Fruit fly (Drosophila melanogaster) whole organism, embryonic: ENCODE results near the gene CG13031.

ENCODE experiments used
- HmgD ChIP-seq: fragments of 200-800 bp; sonication (Bioruptor generic); optimal IDR thresholded peaks from 3 replicates; lab custom pipeline; 2016; ENCODE audit warnings: missing biosample characterization, missing genetic modification characterization
- bbx ChIP-seq: fragments of 200-800 bp; sonication (Bioruptor generic); IDR thresholded peaks from 2 replicates; pipeline ENCODE4 v1.3.6; 2022; ENCODE audit warnings: missing biosample characterization, missing genetic modification characterization; ENCODE audit not compliant: partially characterized antibody
- bigmax ChIP-seq: fragments of 200-800 bp; sonication (Bioruptor generic); optimal IDR thresholded peaks from 2 replicates; lab custom pipeline; 2018; ENCODE audit warnings: missing biosample characterization, mild to moderate bottlenecking, missing genetic modification characterization
- cad ChIP-seq: fragments of >200 bp; optimal IDR thresholded peaks from 2 replicates; lab custom pipeline; 2017; ENCODE audit warnings: missing biosample characterization, missing genetic modification characterization
- da ChIP-seq: fragments of 200-800 bp; sonication (Bioruptor generic); optimal IDR thresholded peaks from 2 replicates; lab custom pipeline; 2016; ENCODE audit warnings: missing biosample characterization, missing genetic modification characterization
- insv ChIP-seq, 2 experiments: fragments of 200-800 bp; sonication (Bioruptor generic); optimal IDR thresholded peaks; 3 replicates each; lab custom pipeline; 2016 to 2018; ENCODE audit warnings: missing biosample characterization in 2 of 2, missing genetic modification characterization in 2 of 2
- slp2 ChIP-seq: fragments of 200-800 bp; sonication (Bioruptor generic); optimal IDR thresholded peaks from 2 replicates; lab custom pipeline; 2016; ENCODE audit warnings: missing biosample characterization, missing genetic modification characterization
- twi ChIP-seq: fragments of 200-800 bp; optimal IDR thresholded peaks from 2 replicates; lab custom pipeline; 2019; ENCODE audit warnings: missing biosample characterization, mild to moderate bottlenecking, missing genetic modification characterization, moderate library complexity
- tx ChIP-seq: fragments of 200-800 bp; sonication (Bioruptor generic); optimal IDR thresholded peaks from 2 replicates; lab custom pipeline; 2016; ENCODE audit warnings: missing biosample characterization, missing genetic modification characterization
- zen ChIP-seq: fragments of 200-800 bp; sonication (Bioruptor generic); optimal IDR thresholded peaks from 3 replicates; lab custom pipeline; 2018; ENCODE audit warnings: missing biosample characterization, mild to moderate bottlenecking, missing genetic modification characterization, moderate library complexity

Gene CG13031

DNA sequence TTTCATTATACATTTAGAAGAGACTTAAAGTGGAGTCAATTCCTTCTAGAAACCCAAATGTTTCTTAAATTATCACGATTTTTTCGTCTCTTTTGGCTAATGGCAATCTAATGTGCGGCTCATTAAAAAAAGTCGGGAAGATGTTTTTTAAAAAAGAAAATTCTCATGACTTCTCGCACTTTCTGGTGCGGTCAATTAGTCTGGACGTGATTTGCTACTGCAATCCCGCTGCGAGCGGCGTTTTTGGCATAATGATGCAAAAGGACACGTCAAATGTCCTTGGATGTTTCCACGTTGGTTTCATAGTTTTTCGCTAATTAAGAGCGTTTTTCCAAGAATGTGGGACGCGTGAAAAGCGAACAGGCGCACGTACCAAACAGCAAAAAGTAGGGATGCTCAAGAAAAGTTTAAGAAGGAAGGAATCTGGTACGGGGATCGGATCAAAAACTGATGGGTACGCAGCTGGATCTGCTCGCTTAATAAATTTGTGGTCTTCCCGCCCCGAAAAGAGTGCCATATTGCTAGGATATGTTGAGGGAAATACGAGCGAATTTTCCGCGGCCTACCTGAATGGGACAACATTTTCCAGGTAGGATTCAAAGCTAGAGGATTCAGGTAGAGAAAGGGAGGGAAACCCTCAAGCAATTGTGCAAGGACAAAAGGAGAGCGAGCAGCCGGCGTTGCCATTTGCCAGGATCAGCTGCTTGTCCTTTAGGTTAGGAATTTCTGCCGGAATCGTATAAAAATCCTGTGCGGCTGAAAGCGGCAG lies 48.3 kb downstream of the CG13031 start (continued):
- TF ChIP-seq da (GFP tag; lab: Kevin White, UChicago) (no peak), twi (tag; lab: Kevin White, UChicago) (peak; percentile 74), insv (GFP tag; optimal IDR thresholded peaks at IDR 0.05; lab: Kevin White, UChicago) (peak in 1 of 2 experiments; percentile 27), bigmax (peak; percentile 45), tx (GFP tag; lab: Kevin White, UChicago) (no peak), HmgD (no peak), zen (tag; lab: Kevin White, UChicago) (peak; percentile 99), slp2 (no peak), cad (GFP tag; lab: Kevin White, UChicago) (peak; percentile 11), bbx (GFP tag; lab: Robert Waterston, UW) (no peak)
